Fruit fly (Drosophila melanogaster) whole organism, wandering third instar larva: ENCODE data around the gene CG11456.

Experiments used
- Abd-B ChIP-seq: fragments of >200 bp; optimal IDR thresholded peaks from 2 replicates; lab custom pipeline; 2017; ENCODE audit warnings: missing biosample characterization, missing genetic modification characterization
- CG32264 ChIP-seq: fragments of 200-800 bp; sonication (Bioruptor generic); optimal IDR thresholded peaks from 2 replicates; lab custom pipeline; 2016; ENCODE audit warnings: missing biosample characterization, missing genetic modification characterization
- CrebA ChIP-seq: fragments of 200-800 bp; sonication (Bioruptor generic); optimal IDR thresholded peaks from 2 replicates; lab custom pipeline; 2016; ENCODE audit warnings: missing biosample characterization, mild to moderate bottlenecking, missing genetic modification characterization, borderline replicate concordance
- Hr78 ChIP-seq: fragments of >200 bp; optimal IDR thresholded peaks from 2 replicates; lab custom pipeline; 2017; ENCODE audit warnings: missing biosample characterization, missing genetic modification characterization
- Hr83 ChIP-seq: fragments of 200-300 bp; sonication (Bioruptor generic); optimal IDR thresholded peaks from 2 replicates; lab custom pipeline; 2016; ENCODE audit warnings: missing biosample characterization, mild to moderate bottlenecking, missing genetic modification characterization, moderate library complexity; ENCODE audit not compliant: poor library complexity, severe bottlenecking
- Jra ChIP-seq: sonication (Bioruptor generic); optimal IDR thresholded peaks from 2 replicates; lab custom pipeline; 2016; ENCODE audit warnings: missing biosample characterization, missing genetic modification characterization
- Mio ChIP-seq: sonication (Bioruptor generic); optimal IDR thresholded peaks from 2 replicates; lab custom pipeline; 2016; ENCODE audit warnings: missing biosample characterization, missing genetic modification characterization
- br ChIP-seq: fragments of 200-800 bp; sonication (Bioruptor generic); optimal IDR thresholded peaks from 2 replicates; lab custom pipeline; 2016; ENCODE audit warnings: missing biosample characterization, missing genetic modification characterization
- foxo ChIP-seq, 2 experiments: fragments of 200-800 bp; sonication (Bioruptor generic); optimal IDR thresholded peaks; 2 replicates in 1 of 2; 3 replicates in 1 of 2; lab custom pipeline; 2016 to 2017; ENCODE audit warnings: missing biosample characterization in 2 of 2, missing genetic modification characterization in 2 of 2
- fru ChIP-seq: fragments of 200-800 bp; sonication (Bioruptor generic); optimal IDR thresholded peaks from 3 replicates; lab custom pipeline; 2016; ENCODE audit warnings: missing biosample characterization, mild to moderate bottlenecking, missing genetic modification characterization
- jim ChIP-seq: fragments of 175-275, 200-325 bp; sonication (Bioruptor generic); optimal IDR thresholded peaks from 2 replicates; lab custom pipeline; 2016; ENCODE audit warnings: missing biosample characterization, mild to moderate bottlenecking, missing genetic modification characterization
- lola ChIP-seq: fragments of >200 bp; optimal IDR thresholded peaks from 2 replicates; lab custom pipeline; 2017; ENCODE audit warnings: missing biosample characterization, missing genetic modification characterization
- psq ChIP-seq: fragments of 200-800 bp; sonication (Bioruptor generic); optimal IDR thresholded peaks from 3 replicates; lab custom pipeline; 2017; ENCODE audit warnings: missing biosample characterization, mild to moderate bottlenecking, missing genetic modification characterization, moderate library complexity
- rgr ChIP-seq: fragments of 200-800 bp; sonication (Bioruptor generic); optimal IDR thresholded peaks from 3 replicates; lab custom pipeline; 2016; ENCODE audit warnings: missing biosample characterization, mild to moderate bottlenecking, missing genetic modification characterization
- tai ChIP-seq: sonication (Bioruptor generic); optimal IDR thresholded peaks from 2 replicates; lab custom pipeline; 2016; ENCODE audit warnings: missing biosample characterization, missing genetic modification characterization
- woc ChIP-seq: sonication (Bioruptor generic); optimal IDR thresholded peaks from 2 replicates; lab custom pipeline; 2016; ENCODE audit warnings: missing biosample characterization, mild to moderate bottlenecking, missing genetic modification characterization

The CG11456 gene

DNA sequence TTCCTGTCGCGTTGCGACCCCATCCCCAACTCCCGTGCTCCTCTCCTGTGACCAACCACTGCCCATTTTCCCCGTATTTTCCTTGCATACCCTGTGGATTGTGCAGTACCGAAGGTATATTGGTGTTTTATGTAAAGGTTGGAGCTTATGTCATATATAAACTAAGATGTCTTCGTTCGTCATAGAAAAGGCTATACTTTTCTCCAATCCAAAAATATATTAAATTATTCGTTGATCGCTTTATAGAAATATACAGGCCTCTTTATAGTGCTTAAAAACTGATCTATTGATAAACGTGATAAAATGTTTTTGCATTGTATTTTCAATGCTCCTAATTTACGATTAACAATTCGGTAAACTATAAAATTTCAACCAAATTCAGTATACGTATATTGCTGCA, 27.2 kb downstream of the CG11456 start:
- TF ChIP-seq rgr (GFP tag; lab: Kevin White, UChicago) (no peak), lola (no peak), CrebA (no peak)

DNA sequence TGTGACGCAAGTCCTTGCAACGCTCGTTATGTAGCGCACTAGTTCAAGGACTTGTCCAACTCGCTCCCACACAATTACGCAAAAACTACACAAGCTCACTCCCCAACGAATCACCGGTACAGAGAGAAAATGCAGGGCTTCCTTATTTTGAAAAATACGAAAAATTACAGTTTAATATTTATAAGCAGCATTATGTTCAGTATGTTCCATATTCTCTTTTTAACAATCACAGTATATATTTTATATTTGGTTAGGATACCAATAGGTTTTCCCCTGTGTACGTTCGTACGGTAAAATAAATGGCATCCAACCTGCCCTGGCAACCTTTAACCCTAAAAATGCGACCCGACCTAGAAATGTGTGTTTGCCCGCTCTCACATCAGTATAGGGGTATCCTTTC, 42.2 kb downstream of the CG11456 start:
- TF ChIP-seq tai (GFP tag; lab: Kevin White, UChicago) (no peak), foxo (GFP tag; optimal IDR thresholded peaks at IDR 0.05; lab: Kevin White, UChicago) (no peak), Hr78 (no peak), woc (no peak), br (no peak), CrebA (no peak), CG32264 (GFP tag; lab: Kevin White, UChicago) (no peak), Hr83 (GFP tag; lab: Kevin White, UChicago) (no peak), lola (no peak), Jra (GFP tag; lab: Kevin White, UChicago) (no peak), Abd-B (GFP tag; lab: Kevin White, UChicago) (no peak), psq (GFP tag; lab: Kevin White, UChicago) (no peak)
- TF ChIP-seq, all 38 proteins: peak for 0

DNA sequence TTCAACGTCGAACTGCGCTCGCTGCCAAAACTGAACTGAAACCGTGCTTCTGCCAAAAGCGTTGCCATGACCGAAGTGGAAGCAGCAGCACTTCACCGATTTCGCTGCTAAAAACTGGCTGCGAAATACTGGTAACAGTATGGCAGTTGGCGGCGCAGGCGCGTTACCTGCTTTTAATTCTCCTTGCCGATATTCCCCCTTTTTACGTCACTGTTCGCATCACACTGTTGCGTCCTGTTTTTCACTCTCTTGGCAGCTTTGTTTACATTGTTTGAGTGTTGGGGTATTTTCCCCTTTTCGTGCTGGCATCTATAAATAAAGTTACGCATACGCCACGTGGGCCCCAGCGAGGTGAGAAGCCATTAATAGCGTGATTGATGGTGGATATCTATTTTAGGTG, 43.4 kb downstream of the CG11456 start, which contains the start of gene CG32432:
CG32432 (minus strand) TSS at position 17 of the 400 bp plus-strand sequence.
- TF ChIP-seq Mio (GFP tag; lab: Kevin White, UChicago) = no peak
- no peak for TF ChIP-seq fru (GFP tag; lab: Kevin White, UChicago)
- no peak for TF ChIP-seq jim (GFP tag; lab: Kevin White, UChicago)
